Worm (Caenorhabditis elegans) whole organism, L1 larva: ENCODE results near the gene pals-34.

ENCODE experiments used
- F16B12.6 ChIP-seq: fragments of 150-350 bp; optimal IDR thresholded peaks from 2 replicates; lab custom pipeline; 2014; ENCODE audit warnings: missing biosample characterization, missing genetic modification characterization
- blmp-1 ChIP-seq: fragments of 150-350 bp; optimal IDR thresholded peaks from 2 replicates; lab custom pipeline; 2014; ENCODE audit warnings: missing biosample characterization, missing genetic modification characterization
- ceh-90 ChIP-seq: sonication (generic microtip); optimal IDR thresholded peaks from 2 replicates; lab custom pipeline; 2016; ENCODE audit warnings: missing genetic modification characterization, missing compliant biosample characterization
- dpl-1 ChIP-seq, 3 experiments: fragments of 150-350 bp in 2 of 3; sonication (generic microtip) in 1 of 3; optimal IDR thresholded peaks; 2 replicates each; lab custom pipeline; 2014 to 2017; ENCODE audit warnings: missing biosample characterization in 3 of 3, missing genetic modification characterization in 3 of 3, missing genetic modification reagents in 3 of 3
- fos-1 ChIP-seq: fragments of 150-350 bp; optimal IDR thresholded peaks from 2 replicates; lab custom pipeline; 2014; ENCODE audit warnings: missing biosample characterization, missing genetic modification characterization
- hpl-2 ChIP-seq: fragments of 150-350 bp; optimal IDR thresholded peaks from 2 replicates; lab custom pipeline; 2014; ENCODE audit warnings: missing biosample characterization, missing genetic modification reagents, missing genetic modification characterization
- lin-15B ChIP-seq: fragments of 150-350 bp; sonication (generic microtip); optimal IDR thresholded peaks from 3 replicates; lab custom pipeline; 2014; ENCODE audit warnings: missing biosample characterization, missing genetic modification characterization
- lin-39 ChIP-seq: fragments of 150-350 bp; optimal IDR thresholded peaks from 2 replicates; lab custom pipeline; 2014; ENCODE audit warnings: missing biosample characterization, missing genetic modification reagents, missing genetic modification characterization
- mef-2 ChIP-seq: fragments of 150-350 bp; optimal IDR thresholded peaks from 2 replicates; lab custom pipeline; 2014; ENCODE audit warnings: missing biosample characterization, missing genetic modification characterization
- nhr-77 ChIP-seq: fragments of 150-350 bp; optimal IDR thresholded peaks from 2 replicates; lab custom pipeline; 2014; ENCODE audit warnings: missing biosample characterization, missing genetic modification characterization
- pqm-1 ChIP-seq: sonication (generic microtip); optimal IDR thresholded peaks from 3 replicates; lab custom pipeline; 2017; ENCODE audit warnings: missing biosample characterization, missing genetic modification characterization
- unc-62 ChIP-seq: fragments of 150-350 bp; optimal IDR thresholded peaks from 2 replicates; lab custom pipeline; 2014; ENCODE audit warnings: missing biosample characterization, missing genetic modification reagents, missing genetic modification characterization
- xbp-1 ChIP-seq: sonication (generic microtip); optimal IDR thresholded peaks from 2 replicates; lab custom pipeline; 2016; ENCODE audit warnings: missing genetic modification characterization, missing compliant biosample characterization

DNA sequence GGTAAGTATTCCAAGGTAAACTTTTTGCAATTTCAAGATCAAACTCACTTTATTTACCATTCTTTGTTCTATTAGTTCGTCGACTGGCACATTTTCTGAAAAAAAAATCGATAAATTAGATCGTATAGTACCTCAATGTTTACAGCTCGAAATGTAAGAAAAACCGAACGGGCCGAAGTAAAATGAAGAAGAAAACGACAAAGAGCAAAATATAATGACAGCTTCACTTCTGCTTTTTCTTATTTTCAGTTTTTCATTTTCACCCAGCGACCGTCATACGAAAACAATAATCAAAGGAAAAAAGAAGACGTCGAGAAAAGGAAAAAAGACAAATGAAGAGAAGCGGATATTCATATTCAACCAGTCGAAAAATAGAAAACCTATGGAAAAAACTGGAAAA is 12.8 kb upstream of the pals-34 start, which contains the start of gene che-7:
- TF ChIP-seq unc-62 (GFP tag; lab: Kevin White, UChicago) (no peak), fos-1 (tag; lab: Kevin White, UChicago) (no peak), hpl-2 (no peak), lin-39 (tag; lab: Kevin White, UChicago) (no peak), xbp-1 (tag; lab: Kevin White, UChicago) (no peak), lin-15B (no peak), dpl-1 (GFP tag; optimal IDR thresholded peaks at IDR 0.05; lab: Kevin White, UChicago) (no peak), mef-2 (tag; lab: Kevin White, UChicago) (no peak), nhr-77 (no peak), F16B12.6 (tag; lab: Kevin White, UChicago) (no peak), ceh-90 (no peak), pqm-1 (no peak), blmp-1 (tag; lab: Kevin White, UChicago) (no peak)
